Fruit fly (Drosophila melanogaster): ENCODE results near the gene CG12182.

Gene CG12182

DNA sequence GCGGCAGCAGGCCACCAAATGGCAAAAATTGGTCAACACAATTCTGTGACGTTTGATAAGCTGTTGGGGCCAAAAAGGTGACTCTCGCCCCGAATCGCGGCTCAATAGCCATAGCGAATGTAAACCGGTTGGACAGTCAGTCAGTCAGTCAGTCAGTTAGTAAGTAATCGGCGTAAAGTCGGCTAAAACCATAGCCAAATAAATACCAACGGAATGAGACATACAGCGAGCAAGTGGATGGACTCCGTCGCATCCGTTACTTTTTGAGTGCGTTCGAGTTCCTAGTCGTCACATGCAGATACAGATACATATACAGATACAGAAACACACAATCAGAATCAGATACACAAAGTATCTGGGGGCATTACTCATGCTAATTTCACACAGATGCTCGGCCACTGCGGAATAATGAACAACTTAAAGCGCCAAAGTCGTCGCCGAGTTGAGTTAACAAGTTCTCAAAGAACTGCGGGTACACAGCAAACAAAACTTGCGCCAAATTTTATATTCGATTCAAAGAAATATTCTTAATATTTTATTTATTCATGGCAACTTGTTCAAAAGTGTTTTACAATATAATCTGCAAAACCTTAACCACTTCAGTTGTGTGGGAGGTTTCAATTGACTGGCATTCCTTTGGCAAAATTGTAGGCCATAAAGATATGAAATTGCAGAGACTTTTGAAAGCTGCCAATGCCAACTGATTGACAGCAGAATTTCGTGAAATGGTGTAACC, 22.1 kb downstream of the CG12182 start:
- no peak for TF ChIP-seq usp (GFP tag; optimal IDR thresholded peaks at IDR 0.05)
- TF ChIP-seq Dll (optimal IDR thresholded peaks at IDR 0.05): no peak
- TF ChIP-seq CG8478 (optimal IDR thresholded peaks at IDR 0.05): no peak
- TF ChIP-seq EcR (GFP tag; optimal IDR thresholded peaks at IDR 0.05): no peak

DNA sequence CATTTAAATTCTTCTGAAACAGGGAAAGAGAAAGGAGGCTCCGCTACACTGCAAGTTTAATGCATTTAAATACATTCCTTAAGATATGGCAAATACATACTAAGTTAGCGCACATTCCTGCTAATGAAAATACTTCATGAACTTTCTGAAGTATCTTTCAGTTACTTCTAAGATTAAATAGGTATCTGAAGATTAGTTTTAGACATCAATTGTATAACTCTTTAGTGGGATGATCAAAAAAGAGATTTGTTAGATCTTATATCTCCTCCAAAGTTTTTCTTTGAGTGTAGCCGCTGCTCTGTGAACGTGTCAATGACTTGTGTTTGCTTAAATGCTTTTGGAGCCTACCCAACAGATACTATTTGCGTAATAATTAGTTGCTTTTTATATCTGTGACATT, 24.1 kb downstream of the CG12182 start:
- no peak for TF ChIP-seq Dll (optimal IDR thresholded peaks at IDR 0.05)
- no peak for TF ChIP-seq psq (optimal IDR thresholded peaks at IDR 0.05)
- no peak for TF ChIP-seq EcR (GFP tag; optimal IDR thresholded peaks at IDR 0.05)
- TF ChIP-seq CG8478 (optimal IDR thresholded peaks at IDR 0.05): no peak
- TF ChIP-seq pan (optimal IDR thresholded peaks at IDR 0.05): no peak
- no peak for TF ChIP-seq usp (GFP tag; optimal IDR thresholded peaks at IDR 0.05)

DNA sequence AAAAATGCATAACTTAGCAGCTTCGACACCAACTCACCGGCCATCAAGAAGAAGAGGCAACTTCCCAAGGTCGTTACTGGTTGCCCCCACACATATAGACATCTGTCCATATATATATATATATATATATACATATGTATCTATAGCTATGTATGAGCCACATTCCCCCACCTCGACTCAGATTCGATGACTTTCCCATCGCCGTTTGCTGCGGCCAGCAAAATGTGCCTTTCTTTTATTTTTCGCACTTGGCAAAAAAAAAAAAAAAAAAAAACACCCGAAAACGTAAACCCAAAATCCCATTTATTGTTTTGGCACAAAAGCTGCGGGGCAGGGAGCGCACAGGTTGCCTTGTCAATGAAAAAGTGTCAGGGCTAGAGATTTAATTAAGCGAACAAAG, 24.7 kb downstream of the CG12182 start:
- TF ChIP-seq psq (optimal IDR thresholded peaks at IDR 0.05) (no peak), CG8478 (optimal IDR thresholded peaks at IDR 0.05) (no peak), Dll (optimal IDR thresholded peaks at IDR 0.05) (no peak), pan (optimal IDR thresholded peaks at IDR 0.05) (no peak), usp (GFP tag; optimal IDR thresholded peaks at IDR 0.05) (no peak), EcR (GFP tag; optimal IDR thresholded peaks at IDR 0.05) (no peak)

- TF ChIP-seq pan (optimal IDR thresholded peaks at IDR 0.05): no peak
These were observed 26.3 kb downstream of the CG12182 start for dm6 chr3L:2572907-2573591.

DNA sequence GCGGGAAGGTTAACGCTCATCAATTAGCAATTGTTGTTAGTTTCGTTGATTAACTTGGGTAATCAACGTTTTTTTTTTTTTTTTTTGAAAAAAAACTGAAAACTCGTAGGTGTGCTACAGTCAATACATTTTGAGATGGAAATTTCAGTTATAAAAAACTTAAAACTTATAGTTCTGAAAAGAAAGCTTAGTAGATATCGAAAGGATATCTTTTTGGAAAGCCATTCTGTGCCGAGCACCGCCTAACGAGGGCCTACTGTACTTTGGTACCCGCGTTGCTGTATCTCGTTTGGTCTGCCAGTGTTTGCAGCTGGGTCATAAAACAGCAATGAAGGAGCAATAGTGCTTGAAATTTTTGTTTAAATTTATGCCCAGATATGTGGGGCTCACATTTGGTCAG, 27.4 kb downstream of the CG12182 start:
- TF ChIP-seq EcR (GFP tag; optimal IDR thresholded peaks at IDR 0.05) (no peak), pan (optimal IDR thresholded peaks at IDR 0.05) (no peak), CG8478 (optimal IDR thresholded peaks at IDR 0.05) (no peak), usp (GFP tag; optimal IDR thresholded peaks at IDR 0.05) (no peak), psq (optimal IDR thresholded peaks at IDR 0.05) (no peak), Dll (optimal IDR thresholded peaks at IDR 0.05) (no peak)

DNA sequence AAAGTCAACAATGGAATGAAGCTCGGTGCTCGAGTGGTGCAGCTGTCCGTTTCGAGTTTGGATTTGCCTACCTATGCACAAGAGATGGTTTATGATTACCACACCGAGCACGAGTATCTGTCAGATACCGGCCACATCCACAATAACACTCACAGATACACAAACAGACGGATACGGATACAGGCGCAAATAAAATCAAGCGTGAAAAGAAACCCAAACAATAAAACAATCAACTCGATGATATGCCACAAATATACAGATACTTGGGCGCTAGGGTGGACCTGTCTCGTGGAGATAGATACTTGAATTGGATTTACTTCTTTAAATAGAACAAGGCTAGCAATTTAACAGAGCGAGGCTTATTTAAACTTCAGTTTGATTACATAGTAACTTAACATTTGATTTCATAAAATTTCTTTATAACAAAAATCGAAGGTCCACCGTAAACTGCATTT, 29.1 kb downstream of the CG12182 start:
- TF ChIP-seq EcR (GFP tag; optimal IDR thresholded peaks at IDR 0.05): no peak

DNA sequence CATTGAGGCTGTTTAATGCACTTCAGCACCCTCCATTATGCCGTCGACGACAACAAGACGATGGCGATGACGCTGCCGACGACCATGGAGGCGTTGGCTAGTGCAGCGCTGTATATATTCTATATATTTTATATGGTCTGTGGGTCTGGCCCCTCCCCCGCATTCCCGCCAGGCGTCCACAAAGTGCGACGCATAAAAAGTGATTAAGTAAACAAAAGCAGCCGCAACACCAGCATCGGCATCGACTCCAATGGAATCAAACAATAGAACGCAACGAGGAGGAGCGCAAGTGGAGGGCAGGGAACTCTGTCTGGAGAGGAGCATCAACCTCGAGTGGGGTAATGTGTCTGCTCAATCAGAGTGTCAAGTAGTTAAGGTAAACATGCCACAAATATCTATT, 31.1 kb downstream of the CG12182 start:
- TF ChIP-seq pan (optimal IDR thresholded peaks at IDR 0.05) (no peak), EcR (GFP tag; optimal IDR thresholded peaks at IDR 0.05) (peak in 1 of 2 experiments; percentile 80)

DNA sequence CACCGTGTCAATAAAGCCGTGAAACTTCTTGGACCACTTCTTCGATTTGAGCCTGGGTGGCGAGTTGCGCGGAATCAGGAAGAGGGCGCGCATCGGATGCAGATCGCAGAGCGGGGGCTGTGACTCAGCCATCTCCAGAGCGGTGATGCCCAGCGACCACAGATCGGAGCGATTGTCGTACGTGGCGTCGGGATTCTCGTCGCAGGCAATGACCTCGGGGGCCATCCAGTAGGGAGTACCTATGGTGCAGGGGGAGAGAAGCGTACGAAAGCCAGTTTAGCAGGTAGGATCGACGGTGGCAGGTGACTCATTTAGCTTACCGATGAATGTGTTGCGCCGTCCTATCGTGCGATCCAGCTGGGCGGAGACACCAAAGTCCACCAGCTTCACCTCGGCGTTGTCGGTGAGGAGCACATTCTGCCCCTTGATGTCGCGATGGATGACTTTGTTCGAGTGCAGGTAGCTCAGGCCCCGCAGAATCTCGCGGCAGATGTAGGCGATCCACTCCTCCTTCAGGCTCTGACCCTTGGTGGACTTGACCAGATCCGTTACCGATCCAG, 32.2 kb downstream of the CG12182 start:
- TF ChIP-seq psq (optimal IDR thresholded peaks at IDR 0.05) (no peak), EcR (GFP tag; optimal IDR thresholded peaks at IDR 0.05) (no peak), Dll (optimal IDR thresholded peaks at IDR 0.05) (no peak), pan (optimal IDR thresholded peaks at IDR 0.05) (no peak), usp (GFP tag; optimal IDR thresholded peaks at IDR 0.05) (no peak), CG8478 (optimal IDR thresholded peaks at IDR 0.05) (no peak)

- TF ChIP-seq CG8478 (optimal IDR thresholded peaks at IDR 0.05) (no peak), psq (optimal IDR thresholded peaks at IDR 0.05) (no peak), EcR (GFP tag; optimal IDR thresholded peaks at IDR 0.05) (no peak), pan (optimal IDR thresholded peaks at IDR 0.05) (no peak), Dll (optimal IDR thresholded peaks at IDR 0.05) (no peak), usp (GFP tag; optimal IDR thresholded peaks at IDR 0.05) (no peak)
These were observed 33.4 kb downstream of the CG12182 start for dm6 chr3L:2566029-2566428.

DNA sequence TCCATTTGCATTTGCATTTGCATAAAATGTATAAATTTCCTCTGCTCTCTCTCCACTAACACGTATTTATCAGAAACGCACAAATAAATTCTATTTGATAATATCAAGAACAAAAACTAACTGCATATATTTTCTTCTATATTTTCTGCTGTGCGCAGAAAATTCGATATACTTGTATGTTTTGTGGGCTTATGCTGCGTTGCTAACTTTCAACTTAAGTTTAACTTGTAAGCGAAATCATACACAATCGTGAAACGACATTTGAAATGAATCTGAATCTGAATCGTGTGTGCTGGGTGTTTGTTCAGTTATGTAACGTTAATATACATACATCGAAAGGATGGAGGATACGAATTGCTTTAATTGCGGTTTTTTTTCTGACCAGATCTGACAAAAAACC, 43.7 kb downstream of the CG12182 start:
- no peak for TF ChIP-seq CG8478 (optimal IDR thresholded peaks at IDR 0.05)
- TF ChIP-seq Dll (optimal IDR thresholded peaks at IDR 0.05): no peak

DNA sequence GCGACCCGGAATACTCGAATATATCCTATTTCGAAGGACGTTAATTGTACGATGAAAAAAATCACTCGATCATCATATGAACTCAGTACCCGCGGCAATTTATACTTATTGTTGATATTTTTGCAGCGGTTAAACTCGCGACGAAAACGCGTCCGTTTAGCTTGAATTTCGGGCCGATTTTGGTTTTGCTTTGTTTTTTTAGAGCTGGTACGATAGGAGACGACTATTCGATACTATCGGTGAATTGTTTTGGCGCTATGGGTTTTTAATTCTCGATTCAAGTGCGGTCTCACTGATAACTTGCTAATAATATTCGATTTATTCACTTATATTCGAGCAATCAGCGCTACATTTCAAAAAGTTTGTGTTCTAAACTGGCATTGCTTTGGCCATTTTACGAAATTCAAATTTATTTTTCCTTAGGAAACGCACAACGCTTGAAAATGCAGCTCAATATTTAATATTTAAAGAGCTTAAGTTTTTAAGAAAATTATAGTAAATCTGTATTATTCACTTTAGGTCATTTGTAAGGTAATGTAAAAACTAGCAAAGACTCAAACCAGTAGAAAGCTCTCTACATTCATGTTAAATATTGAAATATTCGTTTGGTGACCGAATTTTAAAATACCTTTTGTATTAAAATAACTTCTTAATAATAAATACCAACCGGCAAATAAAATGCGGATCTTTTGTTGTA, 45.1 kb downstream of the CG12182 start, which contains the start of gene Spn:
TSS of gene Spn (minus strand) at position 175 of the 697 bp plus-strand sequence.
- TF ChIP-seq pan (optimal IDR thresholded peaks at IDR 0.05) (no peak), CG8478 (optimal IDR thresholded peaks at IDR 0.05) (no peak), EcR (GFP tag; optimal IDR thresholded peaks at IDR 0.05) (no peak), Dll (optimal IDR thresholded peaks at IDR 0.05) (no peak), psq (optimal IDR thresholded peaks at IDR 0.05) (no peak), usp (GFP tag; optimal IDR thresholded peaks at IDR 0.05) (no peak)
